Fruit fly (Drosophila melanogaster) whole organism, embryonic: Measurements from ENCODE around the gene CkIIalpha-i3.
A peak's percentile ranks its signal among the peaks of the same experiment; 100 is the strongest.

Source experiments
- Asciz ChIP-seq: fragments of 200-800 bp; sonication (Bioruptor generic); optimal IDR thresholded peaks from 2 replicates; lab custom pipeline; 2017; ENCODE audit warnings: missing biosample characterization, mild to moderate bottlenecking, missing genetic modification characterization, missing genetic modification reagents
- CG10267 ChIP-seq: fragments of 200-800 bp; sonication (Bioruptor generic); optimal IDR thresholded peaks from 2 replicates; lab custom pipeline; 2018; ENCODE audit warnings: missing biosample characterization, mild to moderate bottlenecking, missing genetic modification characterization, moderate library complexity
- CG10366 ChIP-seq: fragments of 200-800 bp; sonication (Bioruptor generic); IDR thresholded peaks from 2 replicates; pipeline ENCODE4 v1.3.6; 2022; ENCODE audit warnings: missing biosample characterization, missing genetic modification characterization
- CG11085 ChIP-seq: fragments of 200-800 bp; sonication (Bioruptor generic); IDR thresholded peaks from 2 replicates; pipeline ENCODE4 v1.3.6; 2022; ENCODE audit warnings: missing biosample characterization, missing genetic modification characterization
- CG11560 ChIP-seq: fragments of 200-800 bp; sonication (Bioruptor generic); IDR thresholded peaks from 3 replicates; pipeline ENCODE4 v1.3.6; 2022; ENCODE audit warnings: missing biosample characterization, missing genetic modification characterization
- CG11723 ChIP-seq: fragments of 200-800 bp; sonication (Bioruptor generic); optimal IDR thresholded peaks from 2 replicates; lab custom pipeline; 2017; ENCODE audit warnings: missing biosample characterization, mild to moderate bottlenecking, missing genetic modification characterization
- CG12071 ChIP-seq: fragments of 200-800 bp; sonication (Bioruptor generic); optimal IDR thresholded peaks from 3 replicates; lab custom pipeline; 2018; ENCODE audit warnings: missing biosample characterization, mild to moderate bottlenecking, missing genetic modification characterization
- CG12155 ChIP-seq: fragments of 200-800 bp; sonication (Bioruptor generic); optimal IDR thresholded peaks from 3 replicates; lab custom pipeline; 2016; ENCODE audit warnings: missing biosample characterization, missing genetic modification characterization
- CG12236 ChIP-seq: fragments of 200-800 bp; sonication (Bioruptor generic); optimal IDR thresholded peaks from 2 replicates; lab custom pipeline; 2016; ENCODE audit warnings: missing biosample characterization, missing genetic modification characterization
- CG1647 ChIP-seq: fragments of 200-800 bp; sonication (Bioruptor generic); optimal IDR thresholded peaks from 3 replicates; lab custom pipeline; 2016; ENCODE audit warnings: missing biosample characterization, missing genetic modification characterization
- CG17612 ChIP-seq: fragments of 200-800 bp; sonication (Bioruptor generic); IDR thresholded peaks from 2 replicates; pipeline ENCODE4 v1.3.6; 2022; ENCODE audit warnings: missing biosample characterization, missing genetic modification characterization
- CG18619 ChIP-seq: fragments of 200-800 bp; sonication (Bioruptor generic); optimal IDR thresholded peaks from 3 replicates; lab custom pipeline; 2017; ENCODE audit warnings: missing biosample characterization, mild to moderate bottlenecking, missing genetic modification characterization
- CG31441 ChIP-seq: fragments of 200-800 bp; sonication (Bioruptor generic); IDR thresholded peaks from 2 replicates; pipeline ENCODE4 v1.3.6; 2022; ENCODE audit warnings: missing biosample characterization, missing genetic modification characterization
- CG3163 ChIP-seq: fragments of 200-800 bp; sonication (Bioruptor generic); optimal IDR thresholded peaks from 3 replicates; lab custom pipeline; 2016; ENCODE audit warnings: missing biosample characterization, missing genetic modification characterization
- CG34224 ChIP-seq: fragments of 200-800 bp; sonication (Bioruptor generic); IDR thresholded peaks from 3 replicates; pipeline ENCODE4 v1.3.6; 2022; ENCODE audit warnings: missing biosample characterization, missing genetic modification characterization; ENCODE audit not compliant: partially characterized antibody
- CG4282 ChIP-seq: fragments of 200-800 bp; sonication (Bioruptor generic); optimal IDR thresholded peaks from 2 replicates; lab custom pipeline; 2016; ENCODE audit warnings: missing biosample characterization, missing genetic modification characterization
- CG4328 ChIP-seq: fragments of 200-800 bp; sonication (Bioruptor generic); optimal IDR thresholded peaks from 3 replicates; lab custom pipeline; 2017; ENCODE audit warnings: missing biosample characterization, missing genetic modification reagents, missing genetic modification characterization
- CG4820 ChIP-seq: fragments of 200-800 bp; sonication (Bioruptor generic); optimal IDR thresholded peaks from 3 replicates; lab custom pipeline; 2016; ENCODE audit warnings: missing biosample characterization, missing genetic modification characterization
- CG6254 ChIP-seq: fragments of 200-800 bp; sonication (Bioruptor generic); optimal IDR thresholded peaks from 3 replicates; lab custom pipeline; 2017; ENCODE audit warnings: mild to moderate bottlenecking, missing biosample characterization, missing genetic modification reagents, missing genetic modification characterization
- CG6791 ChIP-seq: fragments of 200-800 bp; sonication (Bioruptor generic); IDR thresholded peaks from 3 replicates; pipeline ENCODE4 v1.3.6; 2022; ENCODE audit warnings: missing biosample characterization, missing genetic modification characterization; ENCODE audit not compliant: partially characterized antibody
- CG8924 ChIP-seq: fragments of 200-800 bp; optimal IDR thresholded peaks from 3 replicates; lab custom pipeline; 2019; ENCODE audit warnings: missing biosample characterization, mild to moderate bottlenecking, missing genetic modification characterization, moderate library complexity
- Chrac-16 ChIP-seq: fragments of 200-800 bp; sonication (Bioruptor generic); optimal IDR thresholded peaks from 3 replicates; lab custom pipeline; 2016; ENCODE audit warnings: missing biosample characterization, missing genetic modification characterization
- HLH4C ChIP-seq: fragments of 200-800 bp; sonication (Bioruptor generic); IDR thresholded peaks from 3 replicates; pipeline ENCODE4 v1.3.6; 2022; ENCODE audit warnings: missing biosample characterization, missing genetic modification characterization; ENCODE audit not compliant: partially characterized antibody
- HLHmδ ChIP-seq: fragments of 200-800 bp; sonication (Bioruptor generic); optimal IDR thresholded peaks from 2 replicates; lab custom pipeline; 2018; ENCODE audit warnings: missing biosample characterization, mild to moderate bottlenecking, missing genetic modification characterization, moderate library complexity
- Hey ChIP-seq: fragments of 200-800 bp; sonication (Bioruptor generic); optimal IDR thresholded peaks from 3 replicates; lab custom pipeline; 2018; ENCODE audit warnings: missing biosample characterization, mild to moderate bottlenecking, missing genetic modification characterization
- MESR4 ChIP-seq: fragments of 200-800 bp; sonication (Bioruptor generic); optimal IDR thresholded peaks from 2 replicates; lab custom pipeline; 2018; ENCODE audit warnings: missing biosample characterization, mild to moderate bottlenecking, missing genetic modification characterization, moderate library complexity
- NC2β ChIP-seq: fragments of 200-800 bp; sonication (Bioruptor generic); optimal IDR thresholded peaks from 2 replicates; lab custom pipeline; 2016; ENCODE audit warnings: missing biosample characterization, missing genetic modification characterization
- Nf-YC ChIP-seq: fragments of 200-800 bp; optimal IDR thresholded peaks from 3 replicates; lab custom pipeline; 2019; ENCODE audit warnings: missing biosample characterization, mild to moderate bottlenecking, missing genetic modification characterization, moderate library complexity
- NfI ChIP-seq: fragments of 200-800 bp; sonication (Bioruptor generic); optimal IDR thresholded peaks from 3 replicates; lab custom pipeline; 2018; ENCODE audit warnings: missing biosample characterization, mild to moderate bottlenecking, missing genetic modification characterization, moderate library complexity
- br ChIP-seq: fragments of >200 bp; optimal IDR thresholded peaks from 2 replicates; lab custom pipeline; 2017
- chinmo ChIP-seq: fragments of 200-800 bp; sonication (Bioruptor generic); IDR thresholded peaks from 4 replicates; pipeline ENCODE4 v1.3.6; 2022; ENCODE audit warnings: missing biosample characterization, missing genetic modification characterization; ENCODE audit not compliant: partially characterized antibody
- chm ChIP-seq: fragments of 200-800 bp; sonication (Bioruptor generic); IDR thresholded peaks from 2 replicates; pipeline ENCODE4 v1.3.6; 2022; ENCODE audit warnings: missing biosample characterization, missing genetic modification characterization
- esg ChIP-seq: fragments of 200-800 bp; sonication (Bioruptor generic); conservative IDR thresholded peaks from 2 replicates; pipeline ENCODE4 v1.3.6; 2022; ENCODE audit warnings: missing biosample characterization, missing genetic modification characterization
- ewg ChIP-seq: fragments of 200-800 bp; sonication (Bioruptor generic); optimal IDR thresholded peaks from 3 replicates; lab custom pipeline; 2017; ENCODE audit warnings: mild to moderate bottlenecking, missing biosample characterization, missing genetic modification reagents, missing genetic modification characterization
- fd3F ChIP-seq: fragments of 200-800 bp; sonication (Bioruptor generic); optimal IDR thresholded peaks from 2 replicates; lab custom pipeline; 2018; ENCODE audit warnings: missing biosample characterization, mild to moderate bottlenecking, missing genetic modification characterization, moderate library complexity
- gcm2 ChIP-seq: fragments of 200-800 bp; sonication (Bioruptor generic); optimal IDR thresholded peaks from 2 replicates; lab custom pipeline; 2016; ENCODE audit warnings: missing biosample characterization, missing genetic modification characterization
- gsb-n ChIP-seq: fragments of 200-800 bp; sonication (Bioruptor generic); optimal IDR thresholded peaks from 3 replicates; lab custom pipeline; 2018; ENCODE audit warnings: missing biosample characterization, mild to moderate bottlenecking, missing genetic modification characterization
- hkb ChIP-seq, 2 experiments: fragments of 200-800 bp in 1 of 2; fragments of >200 bp in 1 of 2; sonication (Bioruptor generic) in 1 of 2; IDR thresholded peaks in 1 of 2; optimal IDR thresholded peaks in 1 of 2; 2 replicates each; pipeline versions ENCODE4 v1.3.6 to Lab custom; 2017 to 2022; ENCODE audit warnings: missing biosample characterization in 1 of 2, missing genetic modification characterization in 1 of 2
- lov ChIP-seq, 2 experiments: fragments of 200-800 bp in 1 of 2; fragments of >200 bp in 1 of 2; sonication (Bioruptor generic) in 1 of 2; IDR thresholded peaks in 1 of 2; optimal IDR thresholded peaks in 1 of 2; 2 replicates in 1 of 2; 3 replicates in 1 of 2; pipeline versions ENCODE4 v1.3.6 to Lab custom; 2017 to 2022; ENCODE audit warnings: missing biosample characterization in 1 of 2, missing genetic modification characterization in 1 of 2
- nerfin-1 ChIP-seq: fragments of 200-800 bp; sonication (Bioruptor generic); optimal IDR thresholded peaks from 3 replicates; lab custom pipeline; 2019; ENCODE audit warnings: missing biosample characterization, mild to moderate bottlenecking, missing genetic modification characterization, moderate library complexity
- pros ChIP-seq: fragments of 200-800 bp; sonication (Bioruptor generic); optimal IDR thresholded peaks from 3 replicates; lab custom pipeline; 2019; ENCODE audit warnings: missing biosample characterization, mild to moderate bottlenecking, missing genetic modification characterization, moderate library complexity
- sd ChIP-seq: fragments of 200-800 bp; sonication (Bioruptor generic); optimal IDR thresholded peaks from 3 replicates; lab custom pipeline; 2018; ENCODE audit warnings: missing biosample characterization, mild to moderate bottlenecking, missing genetic modification characterization, moderate library complexity
- sens ChIP-seq: fragments of 200-800 bp; sonication (Bioruptor generic); peaks from one replicate; lab custom pipeline; 2016; ENCODE audit warnings: missing biosample characterization, missing genetic modification characterization
- seq ChIP-seq: fragments of 200-800 bp; sonication (Bioruptor generic); IDR thresholded peaks from 2 replicates; pipeline ENCODE4 v1.3.6; 2022; ENCODE audit warnings: missing biosample characterization, missing genetic modification characterization
- stwl ChIP-seq: fragments of 200-800 bp; sonication (Bioruptor generic); optimal IDR thresholded peaks from 3 replicates; lab custom pipeline; 2018; ENCODE audit warnings: missing biosample characterization, mild to moderate bottlenecking, missing genetic modification characterization, moderate library complexity
- vnd ChIP-seq: fragments of 200-800 bp; sonication (Bioruptor generic); IDR thresholded peaks from 3 replicates; pipeline ENCODE4 v1.3.6; 2022; ENCODE audit warnings: missing biosample characterization, missing genetic modification characterization; ENCODE audit not compliant: partially characterized antibody
- wek ChIP-seq: fragments of 200-800 bp; sonication (Bioruptor generic); optimal IDR thresholded peaks from 3 replicates; lab custom pipeline; 2018; ENCODE audit warnings: missing biosample characterization, mild to moderate bottlenecking, missing genetic modification characterization, moderate library complexity

The CkIIalpha-i3 gene

DNA sequence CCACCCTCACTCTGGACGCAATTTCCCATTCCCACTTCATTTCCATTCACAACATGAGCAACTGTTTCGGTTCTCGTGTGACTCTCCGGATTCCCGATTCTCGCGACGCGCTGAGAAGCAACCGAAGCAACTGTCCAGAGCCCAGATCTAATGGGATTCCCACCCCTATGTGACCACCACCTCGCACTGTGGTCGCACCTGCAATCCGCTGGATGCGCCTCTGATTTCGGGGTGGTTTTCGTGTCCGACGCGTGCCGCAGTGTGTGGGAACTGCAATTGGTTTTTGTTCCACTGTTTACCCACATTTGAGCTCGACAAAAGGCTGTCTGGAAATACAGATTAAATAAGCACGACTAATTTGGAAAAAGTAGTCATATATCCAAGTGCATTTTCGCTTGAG lies 34.6 kb downstream of the CkIIalpha-i3 start:
- peak; percentile 41 for TF ChIP-seq sens
- TF ChIP-seq gsb-n (tag; lab: Kevin White, UChicago) = peak; percentile 57
- TF ChIP-seq nerfin-1 (tag; lab: Kevin White, UChicago) = peak; percentile 65
- no peak for TF ChIP-seq lov (optimal IDR thresholded peaks at IDR 0.05; lab: Kevin White, UChicago)
- 0 out of 3 replicates have a peak, but pooled peaks have one; percentile 25 for TF ChIP-seq lov (GFP tag; IDR thresholded peaks at IDR 0.05; lab: Robert Waterston, UW)
- TF ChIP-seq CG34224 (GFP tag; lab: Robert Waterston, UW) = no peak
- peak; percentile 37; the same call in 1 of the 2 replicates for TF ChIP-seq seq (GFP tag; lab: Robert Waterston, UW)
- no peak for TF ChIP-seq CG12236 (GFP tag; lab: Kevin White, UChicago)
- peak; percentile 81 for TF ChIP-seq pros (GFP tag; lab: Kevin White, UChicago)
- TF ChIP-seq Hey (tag; lab: Kevin White, UChicago) = peak; percentile 45
- TF ChIP-seq br (lab: Kevin White, UChicago) = no peak
- TF ChIP-seq, all 482 proteins: peak for 7

DNA sequence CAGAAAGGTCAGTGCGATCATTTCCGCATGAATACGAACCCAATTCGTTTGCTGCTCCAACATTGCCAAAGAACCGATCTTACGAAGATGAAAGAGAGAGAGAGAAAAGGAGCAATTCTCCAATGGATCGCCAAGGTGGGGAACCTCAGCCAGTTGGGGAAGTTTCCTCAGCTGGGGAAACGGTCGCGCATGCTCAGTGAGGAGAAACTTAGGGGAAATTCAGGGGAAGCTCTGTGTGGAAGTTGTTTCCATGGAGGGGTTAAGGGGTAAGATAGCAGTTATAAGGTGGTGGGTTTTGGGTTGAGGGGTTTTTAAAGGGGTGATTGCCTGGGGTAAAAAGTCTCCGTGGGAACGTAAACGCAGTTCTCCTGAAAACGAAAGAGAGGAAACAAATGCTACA lies 37.1 kb downstream of the CkIIalpha-i3 start:
- TF ChIP-seq CG12155 (GFP tag; lab: Kevin White, UChicago) (no peak), CG12071 (no peak), Asciz (GFP tag; lab: Kevin White, UChicago) (no peak), sd (tag; lab: Kevin White, UChicago) (peak; percentile 63), chm (GFP tag; lab: Robert Waterston, UW) (peak; percentile 30; the same call in 1 of the 2 replicates), gcm2 (GFP tag; lab: Kevin White, UChicago) (no peak), CG8924 (tag; lab: Kevin White, UChicago) (no peak), chinmo (GFP tag; lab: Robert Waterston, UW) (0 out of 4 replicates have a peak, but pooled peaks have one; percentile 66), CG11560 (no peak), CG6791 (GFP tag; lab: Robert Waterston, UW) (peak; percentile 53; the same call in 1 of the 3 replicates), fd3F (no peak), MESR4 (GFP tag; lab: Kevin White, UChicago) (no peak), CG10366 (GFP tag; lab: Robert Waterston, UW) (no peak), NfI (GFP tag; lab: Kevin White, UChicago) (no peak), CG18619 (GFP tag; lab: Kevin White, UChicago) (no peak), vnd (GFP tag; lab: Robert Waterston, UW) (no peak), CG31441 (GFP tag; lab: Robert Waterston, UW) (no peak), NC2β (no peak), CG10267 (tag; lab: Kevin White, UChicago) (no peak), hkb (optimal IDR thresholded peaks at IDR 0.05; lab: Kevin White, UChicago) (peak; percentile 63), hkb (GFP tag; IDR thresholded peaks at IDR 0.05; lab: Robert Waterston, UW) (no peak), ewg (GFP tag; lab: Kevin White, UChicago) (peak; percentile 4), wek (no peak), CG34224 (GFP tag; lab: Robert Waterston, UW) (no peak), CG6254 (GFP tag; lab: Kevin White, UChicago) (no peak), CG3163 (GFP tag; lab: Kevin White, UChicago) (no peak), CG4282 (no peak), CG11723 (GFP tag; lab: Kevin White, UChicago) (no peak), CG4328 (GFP tag; lab: Kevin White, UChicago) (no peak), Nf-YC (tag; lab: Kevin White, UChicago) (peak; percentile 94), HLH4C (GFP tag; lab: Robert Waterston, UW) (0 out of 3 replicates have a peak, but pooled peaks have one; percentile 24), CG17612 (no peak), esg (GFP tag; lab: Robert Waterston, UW) (no peak), CG4820 (GFP tag; lab: Kevin White, UChicago) (no peak), Chrac-16 (GFP tag; lab: Kevin White, UChicago) (no peak), CG1647 (GFP tag; lab: Kevin White, UChicago) (no peak), stwl (tag; lab: Kevin White, UChicago) (no peak), CG11085 (GFP tag; lab: Robert Waterston, UW) (no peak), HLHmδ (GFP tag; lab: Kevin White, UChicago) (no peak)
